Fruit fly (Drosophila melanogaster): ENCODE measurements around the gene dsb.

Gene dsb

dm6 chr3L:1887929-1888529 is 22.0 kb downstream of the dsb start (continued):
- TF ChIP-seq CG16779 (tag; optimal IDR thresholded peaks at IDR 0.05) (no peak), CG6276 (GFP tag; optimal IDR thresholded peaks at IDR 0.05) (no peak), Hr38 (GFP tag; optimal IDR thresholded peaks at IDR 0.05) (no peak), Sox102F (GFP tag; optimal IDR thresholded peaks at IDR 0.05) (no peak), Smox (GFP tag; optimal IDR thresholded peaks at IDR 0.05) (no peak), CG32006 (GFP tag; optimal IDR thresholded peaks at IDR 0.05) (peak; percentile 46), fd85E (GFP tag; optimal IDR thresholded peaks at IDR 0.05) (no peak), Hr39 (GFP tag; optimal IDR thresholded peaks at IDR 0.05) (no peak), CG8119 (GFP tag; IDR thresholded peaks at IDR 0.05) (0 out of 3 replicates have a peak, but pooled peaks have one; percentile 31), fd59A (GFP tag; optimal IDR thresholded peaks at IDR 0.05) (no peak), pdm3 (GFP tag; optimal IDR thresholded peaks at IDR 0.05) (no peak), lz (GFP tag; optimal IDR thresholded peaks at IDR 0.05) (no peak)

dm6 chr3L:1886125-1886544 is 23.9 kb downstream of the dsb start:
- TF ChIP-seq Sox15 (GFP tag; optimal IDR thresholded peaks at IDR 0.05) (peak; percentile 89), lz (GFP tag; optimal IDR thresholded peaks at IDR 0.05) (peak; percentile 91), CG4318 (GFP tag; optimal IDR thresholded peaks at IDR 0.05) (peak; percentile 97), Ets96B (tag; optimal IDR thresholded peaks at IDR 0.05) (peak; percentile 99), OdsH (GFP tag; optimal IDR thresholded peaks at IDR 0.05) (peak; percentile 98), pdm3 (GFP tag; optimal IDR thresholded peaks at IDR 0.05) (peak; percentile 96), salr (GFP tag; optimal IDR thresholded peaks at IDR 0.05) (peak; percentile 94 to 96), Gug (GFP tag; IDR thresholded peaks at IDR 0.05) (peak; percentile 98), Hr38 (GFP tag; optimal IDR thresholded peaks at IDR 0.05) (peak; percentile 90), CG8319 (GFP tag; optimal IDR thresholded peaks at IDR 0.05) (peak; percentile 94), Sox102F (GFP tag; optimal IDR thresholded peaks at IDR 0.05) (peak; percentile 90), CG3032 (tag; optimal IDR thresholded peaks at IDR 0.05) (peak; percentile 99), Eip75B (GFP tag; optimal IDR thresholded peaks at IDR 0.05) (peak; percentile 97), Eip78C (GFP tag) (peak; percentile 99), Ets21C (GFP tag; optimal IDR thresholded peaks at IDR 0.05) (peak; percentile 84), Eip93F (GFP tag; optimal IDR thresholded peaks at IDR 0.05) (peak; percentile 78), acj6 (GFP tag; optimal IDR thresholded peaks at IDR 0.05) (peak; percentile 96), CG6276 (GFP tag; optimal IDR thresholded peaks at IDR 0.05) (peak; percentile 98), topi (GFP tag; optimal IDR thresholded peaks at IDR 0.05) (peak; percentile 96), CG10669 (GFP tag; optimal IDR thresholded peaks at IDR 0.05) (peak; percentile 98), cyc (GFP tag; optimal IDR thresholded peaks at IDR 0.05) (peak; percentile 95), CG11294 (GFP tag; IDR thresholded peaks at IDR 0.05) (peak; percentile 96), CG6163 (GFP tag; IDR thresholded peaks at IDR 0.05) (peak; percentile 99), CG9139 (GFP tag; optimal IDR thresholded peaks at IDR 0.05) (peak; percentile 94), spab (GFP tag; optimal IDR thresholded peaks at IDR 0.05) (peak; percentile 98), achi (GFP tag; optimal IDR thresholded peaks at IDR 0.05) (peak; percentile 97), Sox14 (GFP tag; optimal IDR thresholded peaks at IDR 0.05) (peak; percentile 97), CG10631 (GFP tag; optimal IDR thresholded peaks at IDR 0.05) (peak; percentile 96), ss (GFP tag; optimal IDR thresholded peaks at IDR 0.05) (peak; percentile 93 to 95), Hr39 (GFP tag; optimal IDR thresholded peaks at IDR 0.05) (peak; percentile 93), CG34406 (GFP tag; optimal IDR thresholded peaks at IDR 0.05) (peak; percentile 92), fd85E (GFP tag; optimal IDR thresholded peaks at IDR 0.05) (peak; percentile 78), Smox (GFP tag; optimal IDR thresholded peaks at IDR 0.05) (peak; percentile 90), CG15336 (GFP tag; IDR thresholded peaks at IDR 0.05) (peak; percentile 99), CG16779 (tag; optimal IDR thresholded peaks at IDR 0.05) (peak; percentile 96), CG8119 (GFP tag; IDR thresholded peaks at IDR 0.05) (peak; percentile 99), CG11762 (GFP tag; optimal IDR thresholded peaks at IDR 0.05; ENCODE audit: insufficient read depth) (peak; percentile 98), net (GFP tag; optimal IDR thresholded peaks at IDR 0.05) (peak; percentile 97), Met (GFP tag; optimal IDR thresholded peaks at IDR 0.05) (peak; percentile 91), CG6854 (GFP tag; optimal IDR thresholded peaks at IDR 0.05) (peak; percentile 75), esn (GFP tag; optimal IDR thresholded peaks at IDR 0.05) (peak; percentile 94), CG11902 (GFP tag; optimal IDR thresholded peaks at IDR 0.05) (peak; percentile 92), vri (GFP tag; optimal IDR thresholded peaks at IDR 0.05) (peak; percentile 85), CG31627 (GFP tag; optimal IDR thresholded peaks at IDR 0.05) (peak; percentile 90), Blimp-1 (GFP tag; optimal IDR thresholded peaks at IDR 0.05) (peak; percentile 69)
